Fruit fly (Drosophila melanogaster): ENCODE data around the gene hyx.

hyx gene

dm6 chr3R:9055119-9056105 is 16.9 kb downstream of the hyx start (continued):
- TF ChIP-seq trem (tag; optimal IDR thresholded peaks at IDR 0.05), result peak; percentile 90
- peak; percentile 87 for TF ChIP-seq CG6254 (GFP tag; optimal IDR thresholded peaks at IDR 0.05)
- TF ChIP-seq NfI (GFP tag; optimal IDR thresholded peaks at IDR 0.05), result peak; percentile 90
- no peak for TF ChIP-seq hkb (optimal IDR thresholded peaks at IDR 0.05)
- no peak for TF ChIP-seq hkb (GFP tag; IDR thresholded peaks at IDR 0.05)
- peak; percentile 91 for TF ChIP-seq CG6813 (GFP tag; optimal IDR thresholded peaks at IDR 0.05)
- TF ChIP-seq CG11695 (GFP tag; IDR thresholded peaks at IDR 0.05), result no peak
- TF ChIP-seq CG5245 (GFP tag; optimal IDR thresholded peaks at IDR 0.05), result peak; percentile 81
- TF ChIP-seq CG15479 (GFP tag; optimal IDR thresholded peaks at IDR 0.05), result no peak
- TF ChIP-seq CG10209 (GFP tag; optimal IDR thresholded peaks at IDR 0.05), result peak; percentile 91
- peak; percentile 87 for TF ChIP-seq shn (GFP tag; optimal IDR thresholded peaks at IDR 0.05)
- TF ChIP-seq Scr (GFP tag; IDR thresholded peaks at IDR 0.05; ENCODE audit: partially characterized antibody), result no peak
- peak; percentile 45 for TF ChIP-seq dm (GFP tag; optimal IDR thresholded peaks at IDR 0.05)
- peak; percentile 58 for TF ChIP-seq slou (GFP tag; optimal IDR thresholded peaks at IDR 0.05)
- peak; percentile 37 for TF ChIP-seq NK7.1 (GFP tag; optimal IDR thresholded peaks at IDR 0.05)
- TF ChIP-seq Stat92E (GFP tag; optimal IDR thresholded peaks at IDR 0.05), result peak in 1 of 3 experiments; percentile 29
- TF ChIP-seq mld (GFP tag; IDR thresholded peaks at IDR 0.05; ENCODE audit: partially characterized antibody), result no peak
- TF ChIP-seq oc (tag; optimal IDR thresholded peaks at IDR 0.05), result peak; percentile 94
- peak; percentile 95 for TF ChIP-seq CG17359 (tag; optimal IDR thresholded peaks at IDR 0.05)
- TF ChIP-seq CG11085 (GFP tag; IDR thresholded peaks at IDR 0.05), result no peak

dm6 chr3R:9056409-9057031 is 18.0 kb downstream of the hyx start:
- TF ChIP-seq twi (tag; optimal IDR thresholded peaks at IDR 0.05) (no peak), MTF-1 (GFP tag; optimal IDR thresholded peaks at IDR 0.05; ENCODE audit: borderline replicate concordance) (no peak), tin (GFP tag; optimal IDR thresholded peaks at IDR 0.05) (no peak), dysf (GFP tag; IDR thresholded peaks at IDR 0.05) (no peak), NK7.1 (GFP tag; optimal IDR thresholded peaks at IDR 0.05) (no peak), pros (GFP tag; optimal IDR thresholded peaks at IDR 0.05) (peak; percentile 77), CG9215 (GFP tag; IDR thresholded peaks at IDR 0.05) (no peak), ac (GFP tag; optimal IDR thresholded peaks at IDR 0.05) (no peak), CG14050 (GFP tag; IDR thresholded peaks at IDR 0.05) (no peak), CG3838 (GFP tag; optimal IDR thresholded peaks at IDR 0.05) (no peak), CG18262 (tag; optimal IDR thresholded peaks at IDR 0.05) (no peak), cato (GFP tag; optimal IDR thresholded peaks at IDR 0.05; ENCODE audit: borderline replicate concordance) (no peak), Dref (GFP tag; IDR thresholded peaks at IDR 0.05) (no peak), CG31441 (GFP tag; IDR thresholded peaks at IDR 0.05) (no peak), crp (GFP tag; optimal IDR thresholded peaks at IDR 0.05) (no peak), repo (GFP tag; optimal IDR thresholded peaks at IDR 0.05) (no peak), bsh (GFP tag; optimal IDR thresholded peaks at IDR 0.05) (peak in 1 of 2 experiments; percentile 73), CG33557 (GFP tag; optimal IDR thresholded peaks at IDR 0.05) (no peak), CG7963 (GFP tag; IDR thresholded peaks at IDR 0.05; ENCODE audit: partially characterized antibody) (no peak), Poxn (GFP tag; IDR thresholded peaks at IDR 0.05) (no peak), CG17829 (tag; optimal IDR thresholded peaks at IDR 0.05) (no peak), fd3F (GFP tag; optimal IDR thresholded peaks at IDR 0.05) (peak; percentile 14), Ptx1 (GFP tag; IDR thresholded peaks at IDR 0.05) (no peak), CG12236 (GFP tag; optimal IDR thresholded peaks at IDR 0.05) (no peak), pb (GFP tag; optimal IDR thresholded peaks at IDR 0.05) (no peak), nom (GFP tag; optimal IDR thresholded peaks at IDR 0.05) (peak; percentile 88), fd102C (GFP tag; optimal IDR thresholded peaks at IDR 0.05) (no peak), vnd (GFP tag; IDR thresholded peaks at IDR 0.05; ENCODE audit: partially characterized antibody) (no peak)
